Fruit fly (Drosophila melanogaster) S2 (cell line): Measurements from ENCODE around the gene Taf6.

ENCODE experiments used
- CG8478 ChIP-seq: fragments of >200 bp; optimal IDR thresholded peaks from 2 replicates; lab custom pipeline; 2018
- CTCF ChIP-seq, 2 experiments: fragments of >200 bp; optimal IDR thresholded peaks; 2 replicates each; lab custom pipeline; 2018

DNA sequence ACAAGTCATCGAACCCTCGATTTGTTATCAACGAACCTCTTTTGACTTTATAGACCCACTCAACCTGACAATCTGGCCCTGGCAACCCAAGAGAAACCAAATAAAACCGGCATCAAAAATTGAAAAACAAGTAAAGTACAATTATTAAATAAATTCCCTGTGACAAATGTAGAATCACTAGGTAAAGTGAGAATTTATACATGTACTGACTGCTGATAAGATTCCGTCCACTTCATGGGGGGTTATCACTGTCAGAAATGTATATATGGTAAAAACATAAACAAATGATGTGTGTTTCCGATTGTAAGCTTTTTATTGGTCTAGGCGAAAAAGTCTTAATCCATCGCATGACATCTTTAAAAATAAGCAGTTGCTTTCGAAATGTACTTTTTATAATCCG is 49.8 kb downstream of the Taf6 start:
- TF ChIP-seq CG8478, result no peak
- TF ChIP-seq CTCF (optimal IDR thresholded peaks at IDR 0.05; lab: Kevin White, UChicago), result no peak
